Worm (Caenorhabditis elegans) whole organism, young adult: Measurements from ENCODE around the gene cnc-4.

Experiments
- F23B12.7 ChIP-seq: sonication (generic microtip); optimal IDR thresholded peaks from 2 replicates; lab custom pipeline; 2017; ENCODE audit warnings: missing genetic modification characterization, mild to moderate bottlenecking, missing compliant biosample characterization, antibody characterized with exemption, moderate library complexity; ENCODE audit not compliant: insufficient read depth
- F39B2.1 ChIP-seq: fragments of 200-800 bp; sonication (Bioruptor generic); IDR thresholded peaks from 2 replicates; pipeline ENCODE4 v1.3.6; 2022; ENCODE audit warnings: missing genetic modification reagents, missing genetic modification characterization, missing compliant biosample characterization
- F52B5.7 ChIP-seq: sonication (generic microtip); optimal IDR thresholded peaks from 2 replicates; lab custom pipeline; 2016; ENCODE audit warnings: mild to moderate bottlenecking, missing genetic modification characterization, missing compliant biosample characterization
- Y53G8AR.9 ChIP-seq: fragments of 200-800 bp; sonication (Bioruptor generic); conservative IDR thresholded peaks from 2 replicates; pipeline ENCODE4 v1.3.6; 2022; ENCODE audit warnings: missing genetic modification reagents, missing genetic modification characterization, missing compliant biosample characterization
- athp-1 ChIP-seq: sonication (generic microtip); optimal IDR thresholded peaks from 2 replicates; lab custom pipeline; 2017; ENCODE audit warnings: mild to moderate bottlenecking, missing genetic modification characterization, missing compliant biosample characterization
- ccch-3 ChIP-seq: fragments of 200-800 bp; sonication (Bioruptor generic); optimal IDR thresholded peaks from 2 replicates; lab custom pipeline; 2018; ENCODE audit warnings: mild to moderate bottlenecking, missing genetic modification characterization, missing compliant biosample characterization
- ceh-40 ChIP-seq: fragments of 200-800 bp; sonication (Bioruptor generic); IDR thresholded peaks from 2 replicates; pipeline ENCODE4 v1.3.6; 2022; ENCODE audit warnings: missing genetic modification characterization, missing compliant biosample characterization
- chd-7 ChIP-seq: sonication (generic microtip); optimal IDR thresholded peaks from 2 replicates; lab custom pipeline; 2016; ENCODE audit warnings: mild to moderate bottlenecking, missing genetic modification characterization, moderate library complexity, missing compliant biosample characterization
- dox-1 ChIP-seq: fragments of 200-800 bp; sonication (Bioruptor generic); IDR thresholded peaks from 2 replicates; pipeline ENCODE4 v1.3.6; 2022; ENCODE audit warnings: missing genetic modification reagents, missing genetic modification characterization, missing compliant biosample characterization
- dpff-1 ChIP-seq: sonication (generic microtip); optimal IDR thresholded peaks from 2 replicates; lab custom pipeline; 2017; ENCODE audit warnings: mild to moderate bottlenecking, missing genetic modification characterization, missing compliant biosample characterization
- efl-1 ChIP-seq: fragments of 150-350 bp; optimal IDR thresholded peaks from 2 replicates; lab custom pipeline; 2014; ENCODE audit warnings: missing biosample characterization, missing genetic modification reagents, missing genetic modification characterization
- egl-18 ChIP-seq: fragments of 200-800 bp; sonication (Bioruptor generic); IDR thresholded peaks from 2 replicates; pipeline ENCODE4 v1.3.6; 2022; ENCODE audit warnings: missing genetic modification reagents, missing genetic modification characterization, missing compliant biosample characterization
- egrh-3 ChIP-seq: fragments of 200-800 bp; sonication (Bioruptor generic); IDR thresholded peaks from 2 replicates; pipeline ENCODE4 v1.3.6; 2022; ENCODE audit warnings: missing genetic modification reagents, missing genetic modification characterization, missing compliant biosample characterization
- ekl-4 ChIP-seq: fragments of 200-800 bp; sonication (Bioruptor generic); IDR thresholded peaks from 2 replicates; pipeline ENCODE4 v1.3.6; 2022; ENCODE audit warnings: missing genetic modification reagents, missing genetic modification characterization, missing compliant biosample characterization
- hlh-12 ChIP-seq: sonication (generic microtip); optimal IDR thresholded peaks from 2 replicates; lab custom pipeline; 2016; ENCODE audit warnings: missing genetic modification characterization, missing compliant biosample characterization
- hlh-26 ChIP-seq: fragments of 200-800 bp; sonication (Bioruptor generic); conservative IDR thresholded peaks from 2 replicates; pipeline ENCODE4 v1.3.6; 2022; ENCODE audit warnings: missing genetic modification reagents, missing genetic modification characterization, missing compliant biosample characterization
- hmg-20 ChIP-seq: fragments of 200-800 bp; sonication (Bioruptor generic); IDR thresholded peaks from 2 replicates; pipeline ENCODE4 v1.3.6; 2022; ENCODE audit warnings: missing genetic modification reagents, missing genetic modification characterization, missing compliant biosample characterization
- lag-1 ChIP-seq: fragments of 200-800 bp; sonication (Bioruptor generic); IDR thresholded peaks from 2 replicates; pipeline ENCODE4 v1.3.6; 2022; ENCODE audit warnings: missing genetic modification reagents, missing genetic modification characterization, missing compliant biosample characterization
- lin-35 ChIP-seq, 3 experiments: fragments of 150-350 bp in 2 of 3; sonication (generic microtip) in 1 of 3; optimal IDR thresholded peaks; 2 replicates each; lab custom pipeline; 2014 to 2018; ENCODE audit warnings: missing biosample characterization in 3 of 3, missing genetic modification characterization in 3 of 3, missing genetic modification reagents in 3 of 3
- lir-1 ChIP-seq: fragments of 200-800 bp; sonication (Bioruptor generic); conservative IDR thresholded peaks from 2 replicates; pipeline ENCODE4 v1.3.6; 2022; ENCODE audit warnings: missing genetic modification reagents, missing genetic modification characterization, missing compliant biosample characterization
- lsy-27 ChIP-seq: sonication (generic microtip); optimal IDR thresholded peaks from 2 replicates; lab custom pipeline; 2017; ENCODE audit warnings: missing genetic modification characterization, mild to moderate bottlenecking, missing compliant biosample characterization, antibody characterized with exemption, missing genotype, borderline replicate concordance; ENCODE audit not compliant: insufficient read depth
- madf-10 ChIP-seq: sonication (generic microtip); optimal IDR thresholded peaks from 2 replicates; lab custom pipeline; 2016; ENCODE audit warnings: mild to moderate bottlenecking, missing genetic modification characterization, missing compliant biosample characterization
- madf-3 ChIP-seq: fragments of 200-800 bp; sonication (Bioruptor generic); IDR thresholded peaks from 2 replicates; pipeline ENCODE4 v1.3.6; 2022; ENCODE audit warnings: missing genetic modification reagents, missing genetic modification characterization, missing compliant biosample characterization
- mxl-1 ChIP-seq: sonication (generic microtip); optimal IDR thresholded peaks from 2 replicates; lab custom pipeline; 2016; ENCODE audit warnings: missing genetic modification characterization, missing compliant biosample characterization
- nhr-27 ChIP-seq: fragments of 200-800 bp; sonication (Bioruptor generic); optimal IDR thresholded peaks from 2 replicates; lab custom pipeline; 2018; ENCODE audit warnings: mild to moderate bottlenecking, missing genetic modification characterization, moderate library complexity, missing compliant biosample characterization
- repo-1 ChIP-seq: sonication (generic microtip); optimal IDR thresholded peaks from 2 replicates; lab custom pipeline; 2017; ENCODE audit warnings: mild to moderate bottlenecking, missing genetic modification characterization, missing compliant biosample characterization
- rpc-1 ChIP-seq, 2 experiments: fragments of 150-350 bp in 1 of 2; sonication (generic microtip) in 1 of 2; optimal IDR thresholded peaks; 2 replicates each; lab custom pipeline; 2014 to 2018; ENCODE audit warnings: missing biosample characterization in 1 of 2, missing genetic modification characterization in 1 of 2, missing genetic modification reagents in 1 of 2, missing genotype in 1 of 2
- sdz-38 ChIP-seq: sonication (generic microtip); optimal IDR thresholded peaks from 2 replicates; lab custom pipeline; 2016; ENCODE audit warnings: missing genotype, missing genetic modification characterization, missing compliant biosample characterization
- snpc-1.3 ChIP-seq: sonication (generic microtip); optimal IDR thresholded peaks from 2 replicates; lab custom pipeline; 2017; ENCODE audit warnings: missing genetic modification characterization, mild to moderate bottlenecking, missing compliant biosample characterization, antibody characterized with exemption, moderate library complexity, missing genotype, missing genetic modification reagents; ENCODE audit not compliant: insufficient read depth
- snpc-3.4 ChIP-seq: sonication (generic microtip); optimal IDR thresholded peaks from 2 replicates; lab custom pipeline; 2017; ENCODE audit warnings: missing genetic modification characterization, mild to moderate bottlenecking, missing compliant biosample characterization, antibody characterized with exemption, moderate library complexity, missing genotype, missing genetic modification reagents
- somi-1 ChIP-seq: fragments of 200-800 bp; sonication (Bioruptor generic); optimal IDR thresholded peaks from 2 replicates; lab custom pipeline; 2018; ENCODE audit warnings: mild to moderate bottlenecking, missing genetic modification characterization, missing compliant biosample characterization

Gene cnc-4

ce11 chrV:1491510-1491909 is 44.5 kb downstream of the cnc-4 start, which contains the start of gene C38C3.6:
C38C3.6 (minus strand) TSS chrV:1491610.
- TF ChIP-seq hlh-12 (tag; lab: Kevin White, UChicago) (no peak), ekl-4 (GFP tag; lab: Robert Waterston, UW) (no peak), Y53G8AR.9 (GFP tag; lab: Robert Waterston, UW) (no peak), rpc-1 (optimal IDR thresholded peaks at IDR 0.05; lab: Kevin White, UChicago) (no peak), rpc-1 (tag; optimal IDR thresholded peaks at IDR 0.05; lab: Kevin White, UChicago) (no peak), F23B12.7 (tag; lab: Kevin White, UChicago) (no peak), athp-1 (no peak), dpff-1 (tag; lab: Kevin White, UChicago) (no peak), lir-1 (GFP tag; lab: Robert Waterston, UW) (no peak), dox-1 (GFP tag; lab: Robert Waterston, UW) (no peak), madf-10 (tag; lab: Kevin White, UChicago) (no peak), somi-1 (GFP tag; lab: Kevin White, UChicago) (no peak), snpc-1.3 (no peak), madf-3 (GFP tag; lab: Robert Waterston, UW) (no peak), F39B2.1 (GFP tag; lab: Robert Waterston, UW) (no peak), repo-1 (tag; lab: Kevin White, UChicago) (no peak), snpc-3.4 (no peak), ccch-3 (GFP tag; lab: Kevin White, UChicago) (no peak), hlh-26 (no peak), mxl-1 (tag; lab: Kevin White, UChicago) (no peak), nhr-27 (no peak)

ce11 chrV:1494469-1494868 is 47.5 kb downstream of the cnc-4 start, which contains the start of gene spig-7:
spig-7 (plus strand) TSS chrV:1494769.
- TF ChIP-seq egl-18 (GFP tag; lab: Robert Waterston, UW) = no peak

ce11 chrV:1495334-1495733 is 48.3 kb downstream of the cnc-4 start, which contains the start of gene C38C3.3:
C38C3.3 (plus strand) TSS chrV:1495634.
- no peak for TF ChIP-seq sdz-38
- TF ChIP-seq ceh-40 (GFP tag; lab: Robert Waterston, UW) = no peak
- TF ChIP-seq hmg-20 (GFP tag; lab: Robert Waterston, UW) = no peak
- TF ChIP-seq rpc-1 (optimal IDR thresholded peaks at IDR 0.05; lab: Kevin White, UChicago) = no peak
- no peak for TF ChIP-seq rpc-1 (tag; optimal IDR thresholded peaks at IDR 0.05; lab: Kevin White, UChicago)
- no peak for TF ChIP-seq lsy-27
- TF ChIP-seq egrh-3 (GFP tag; lab: Robert Waterston, UW) = no peak
- no peak for TF ChIP-seq F23B12.7 (tag; lab: Kevin White, UChicago)
- no peak for TF ChIP-seq nhr-27
- no peak for TF ChIP-seq lin-35 (GFP tag; optimal IDR thresholded peaks at IDR 0.05; lab: Kevin White, UChicago)
- no peak for TF ChIP-seq F52B5.7 (tag; lab: Kevin White, UChicago)
- no peak for TF ChIP-seq chd-7 (tag; lab: Kevin White, UChicago)
- TF ChIP-seq hlh-12 (tag; lab: Kevin White, UChicago) = no peak
- no peak for TF ChIP-seq efl-1 (GFP tag; lab: Kevin White, UChicago)
- no peak for TF ChIP-seq mxl-1 (tag; lab: Kevin White, UChicago)

- TF ChIP-seq lag-1 (GFP tag; lab: Robert Waterston, UW) = no peak
- no peak for TF ChIP-seq ccch-3 (GFP tag; lab: Kevin White, UChicago)
These were observed 48.8 kb downstream of the cnc-4 start for ce11 chrV:1495752-1496151.
